Worm (Caenorhabditis elegans) whole organism, young adult: ENCODE data around the gene pan-1.
A peak's percentile ranks its signal among the peaks of the same experiment; 100 is the strongest.

Source experiments
- B0019.2 ChIP-seq: fragments of 200-800 bp; sonication (Bioruptor generic); conservative IDR thresholded peaks from 2 replicates; pipeline ENCODE4 v1.3.6; 2022; ENCODE audit warnings: missing genetic modification reagents, missing genetic modification characterization, missing compliant biosample characterization
- B0035.1 ChIP-seq: sonication (generic microtip); optimal IDR thresholded peaks from 2 replicates; lab custom pipeline; 2016; ENCODE audit warnings: missing genetic modification characterization, mild to moderate bottlenecking, missing compliant biosample characterization, missing genotype, missing genetic modification reagents
- B0261.1 ChIP-seq: sonication (generic microtip); optimal IDR thresholded peaks from 2 replicates; lab custom pipeline; 2016; ENCODE audit warnings: mild to moderate bottlenecking, missing genetic modification characterization, moderate library complexity, missing compliant biosample characterization
- C06A6.2 ChIP-seq: fragments of 200-800 bp; sonication (Bioruptor generic); conservative IDR thresholded peaks from 2 replicates; pipeline ENCODE4 v1.3.6; 2022; ENCODE audit warnings: missing genetic modification characterization, missing compliant biosample characterization
- F33H1.4 ChIP-seq: fragments of 200-800 bp; sonication (Bioruptor generic); IDR thresholded peaks from 2 replicates; pipeline ENCODE4 v1.3.6; 2022; ENCODE audit warnings: missing genetic modification reagents, missing genetic modification characterization, missing compliant biosample characterization
- F37B4.10 ChIP-seq: fragments of 200-800 bp; sonication (Bioruptor generic); IDR thresholded peaks from 2 replicates; pipeline ENCODE4 v1.3.6; 2022; ENCODE audit warnings: missing genetic modification characterization, missing compliant biosample characterization
- F49E8.2 ChIP-seq: sonication (generic microtip); optimal IDR thresholded peaks from 3 replicates; lab custom pipeline; 2017; ENCODE audit warnings: missing genetic modification characterization, mild to moderate bottlenecking, missing compliant biosample characterization, antibody characterized with exemption, moderate library complexity; ENCODE audit not compliant: insufficient read depth
- K11D2.4 ChIP-seq: fragments of 200-800 bp; sonication (Bioruptor generic); IDR thresholded peaks from 2 replicates; pipeline ENCODE4 v1.3.6; 2022; ENCODE audit warnings: missing genetic modification reagents, missing genetic modification characterization, missing compliant biosample characterization
- K12H6.12 ChIP-seq: fragments of 200-800 bp; sonication (Bioruptor generic); optimal IDR thresholded peaks from 2 replicates; lab custom pipeline; 2018; ENCODE audit warnings: mild to moderate bottlenecking, missing genetic modification characterization, missing compliant biosample characterization
- attf-3 ChIP-seq: fragments of 200-800 bp; sonication (Bioruptor generic); conservative IDR thresholded peaks from 2 replicates; pipeline ENCODE4 v1.3.6; 2022; ENCODE audit warnings: missing genetic modification reagents, missing genetic modification characterization, missing compliant biosample characterization
- attf-6 ChIP-seq: fragments of 200-800 bp; sonication (Bioruptor generic); IDR thresholded peaks from 2 replicates; pipeline ENCODE4 v1.3.6; 2022; ENCODE audit warnings: missing genetic modification reagents, missing genetic modification characterization, missing compliant biosample characterization
- ccch-3 ChIP-seq: fragments of 200-800 bp; sonication (Bioruptor generic); optimal IDR thresholded peaks from 2 replicates; lab custom pipeline; 2018; ENCODE audit warnings: mild to moderate bottlenecking, missing genetic modification characterization, missing compliant biosample characterization
- cebp-2 ChIP-seq: fragments of 200-800 bp; sonication (Bioruptor generic); IDR thresholded peaks from 2 replicates; pipeline ENCODE4 v1.3.6; 2022; ENCODE audit warnings: missing genetic modification characterization, missing compliant biosample characterization
- ceh-100 ChIP-seq: fragments of 200-800 bp; sonication (Bioruptor generic); IDR thresholded peaks from 2 replicates; pipeline ENCODE4 v1.3.6; 2022; ENCODE audit warnings: missing genetic modification reagents, missing genetic modification characterization, missing compliant biosample characterization
- ceh-79 ChIP-seq: sonication (generic microtip); optimal IDR thresholded peaks from 2 replicates; lab custom pipeline; 2017; ENCODE audit warnings: mild to moderate bottlenecking, missing genetic modification characterization, missing compliant biosample characterization
- die-1 ChIP-seq: sonication (generic microtip); optimal IDR thresholded peaks from 2 replicates; lab custom pipeline; 2016; ENCODE audit warnings: missing genotype, mild to moderate bottlenecking, missing genetic modification characterization, missing compliant biosample characterization
- dox-1 ChIP-seq: fragments of 200-800 bp; sonication (Bioruptor generic); IDR thresholded peaks from 2 replicates; pipeline ENCODE4 v1.3.6; 2022; ENCODE audit warnings: missing genetic modification reagents, missing genetic modification characterization, missing compliant biosample characterization
- egl-44 ChIP-seq: fragments of 200-800 bp; sonication (Bioruptor generic); IDR thresholded peaks from 2 replicates; pipeline ENCODE4 v1.3.6; 2022; ENCODE audit warnings: missing genetic modification reagents, missing genetic modification characterization, missing compliant biosample characterization
- egrh-3 ChIP-seq: fragments of 200-800 bp; sonication (Bioruptor generic); IDR thresholded peaks from 2 replicates; pipeline ENCODE4 v1.3.6; 2022; ENCODE audit warnings: missing genetic modification reagents, missing genetic modification characterization, missing compliant biosample characterization
- fkh-3 ChIP-seq: sonication (generic microtip); optimal IDR thresholded peaks from 2 replicates; lab custom pipeline; 2016; ENCODE audit warnings: mild to moderate bottlenecking, missing genetic modification characterization, missing compliant biosample characterization
- gei-17 ChIP-seq: fragments of 200-800 bp; sonication (Bioruptor generic); optimal IDR thresholded peaks from 2 replicates; lab custom pipeline; 2018; ENCODE audit warnings: mild to moderate bottlenecking, missing genetic modification characterization, missing compliant biosample characterization
- hlh-26 ChIP-seq: fragments of 200-800 bp; sonication (Bioruptor generic); conservative IDR thresholded peaks from 2 replicates; pipeline ENCODE4 v1.3.6; 2022; ENCODE audit warnings: missing genetic modification reagents, missing genetic modification characterization, missing compliant biosample characterization
- hmg-1.2 ChIP-seq: fragments of 200-800 bp; sonication (Bioruptor generic); IDR thresholded peaks from 2 replicates; pipeline ENCODE4 v1.3.6; 2022; ENCODE audit warnings: missing genetic modification reagents, missing genetic modification characterization, missing compliant biosample characterization
- hmg-20 ChIP-seq: fragments of 200-800 bp; sonication (Bioruptor generic); IDR thresholded peaks from 2 replicates; pipeline ENCODE4 v1.3.6; 2022; ENCODE audit warnings: missing genetic modification reagents, missing genetic modification characterization, missing compliant biosample characterization
- lag-1 ChIP-seq: fragments of 200-800 bp; sonication (Bioruptor generic); IDR thresholded peaks from 2 replicates; pipeline ENCODE4 v1.3.6; 2022; ENCODE audit warnings: missing genetic modification reagents, missing genetic modification characterization, missing compliant biosample characterization
- let-526 ChIP-seq: fragments of 200-800 bp; sonication (Bioruptor generic); IDR thresholded peaks from 2 replicates; pipeline ENCODE4 v1.3.6; 2022; ENCODE audit warnings: missing genetic modification reagents, missing genetic modification characterization, missing compliant biosample characterization
- let-607 ChIP-seq, 2 experiments: fragments of 200-800 bp in 1 of 2; sonication (Bioruptor generic) in 1 of 2; sonication (generic microtip) in 1 of 2; optimal IDR thresholded peaks; 2 replicates each; lab custom pipeline; 2016 to 2018; ENCODE audit warnings: mild to moderate bottlenecking in 2 of 2, missing compliant biosample characterization in 2 of 2, missing genetic modification characterization in 2 of 2, moderate library complexity in 2 of 2, missing genotype in 1 of 2
- lin-35 ChIP-seq, 3 experiments: fragments of 150-350 bp in 2 of 3; sonication (generic microtip) in 1 of 3; optimal IDR thresholded peaks; 2 replicates each; lab custom pipeline; 2014 to 2018; ENCODE audit warnings: missing biosample characterization in 3 of 3, missing genetic modification characterization in 3 of 3, missing genetic modification reagents in 3 of 3
- madf-3 ChIP-seq: fragments of 200-800 bp; sonication (Bioruptor generic); IDR thresholded peaks from 2 replicates; pipeline ENCODE4 v1.3.6; 2022; ENCODE audit warnings: missing genetic modification reagents, missing genetic modification characterization, missing compliant biosample characterization
- madf-6 ChIP-seq: fragments of 200-800 bp; sonication (Bioruptor generic); IDR thresholded peaks from 2 replicates; pipeline ENCODE4 v1.3.6; 2022; ENCODE audit warnings: missing genetic modification reagents, missing genetic modification characterization, missing compliant biosample characterization
- madf-8 ChIP-seq: fragments of 200-800 bp; sonication (Bioruptor generic); conservative IDR thresholded peaks from 2 replicates; pipeline ENCODE4 v1.3.6; 2022; ENCODE audit warnings: missing genetic modification reagents, missing genetic modification characterization, missing compliant biosample characterization
- mel-28 ChIP-seq: sonication (generic microtip); optimal IDR thresholded peaks from 2 replicates; lab custom pipeline; 2016; ENCODE audit warnings: borderline replicate concordance, mild to moderate bottlenecking, missing genetic modification characterization, missing compliant biosample characterization
- mxl-1 ChIP-seq: sonication (generic microtip); optimal IDR thresholded peaks from 2 replicates; lab custom pipeline; 2016; ENCODE audit warnings: missing genetic modification characterization, missing compliant biosample characterization
- nfya-2 ChIP-seq: fragments of 200-800 bp; sonication (Bioruptor generic); IDR thresholded peaks from 2 replicates; pipeline ENCODE4 v1.3.6; 2022; ENCODE audit warnings: missing genetic modification reagents, missing genetic modification characterization, missing compliant biosample characterization
- nhr-120 ChIP-seq: fragments of 200-800 bp; sonication (Bioruptor generic); IDR thresholded peaks from 2 replicates; pipeline ENCODE4 v1.3.6; 2022; ENCODE audit warnings: missing genetic modification characterization, missing compliant biosample characterization
- nhr-90 ChIP-seq: sonication (generic microtip); optimal IDR thresholded peaks from 2 replicates; lab custom pipeline; 2016; ENCODE audit warnings: missing genotype, mild to moderate bottlenecking, missing genetic modification characterization, missing compliant biosample characterization
- pha-4 ChIP-seq: fragments of 150-350 bp; sonication (generic microtip); optimal IDR thresholded peaks from 2 replicates; lab custom pipeline; 2014; ENCODE audit warnings: missing biosample characterization, missing genetic modification reagents, missing genetic modification characterization
- rcor-1 ChIP-seq: fragments of 200-800 bp; sonication (Bioruptor generic); IDR thresholded peaks from 2 replicates; pipeline ENCODE4 v1.3.6; 2022; ENCODE audit warnings: missing genetic modification reagents, missing genetic modification characterization, missing compliant biosample characterization
- rpc-1 ChIP-seq, 2 experiments: fragments of 150-350 bp in 1 of 2; sonication (generic microtip) in 1 of 2; optimal IDR thresholded peaks; 2 replicates each; lab custom pipeline; 2014 to 2018; ENCODE audit warnings: missing biosample characterization in 1 of 2, missing genetic modification characterization in 1 of 2, missing genetic modification reagents in 1 of 2, missing genotype in 1 of 2
- sea-2 ChIP-seq: fragments of 200-800 bp; sonication (Bioruptor generic); IDR thresholded peaks from 2 replicates; pipeline ENCODE4 v1.3.6; 2022; ENCODE audit warnings: missing genetic modification characterization, missing compliant biosample characterization
- snpc-1.1 ChIP-seq: sonication (generic microtip); optimal IDR thresholded peaks from 2 replicates; lab custom pipeline; 2017; ENCODE audit warnings: missing genetic modification characterization, mild to moderate bottlenecking, missing compliant biosample characterization, antibody characterized with exemption, moderate library complexity, missing genotype, missing genetic modification reagents; ENCODE audit not compliant: insufficient read depth
- xnd-1 ChIP-seq: sonication (generic microtip); optimal IDR thresholded peaks from 2 replicates; lab custom pipeline; 2016; ENCODE audit warnings: missing genotype, missing genetic modification reagents, missing genetic modification characterization, missing compliant biosample characterization
- zim-3 ChIP-seq: sonication (generic microtip); optimal IDR thresholded peaks from 2 replicates; lab custom pipeline; 2017; ENCODE audit warnings: mild to moderate bottlenecking, missing genetic modification characterization, moderate library complexity, missing compliant biosample characterization
- ztf-26 ChIP-seq: sonication (generic microtip); optimal IDR thresholded peaks from 2 replicates; lab custom pipeline; 2017; ENCODE audit warnings: missing genetic modification characterization, missing compliant biosample characterization
- ztf-28 ChIP-seq: fragments of 200-800 bp; sonication (Bioruptor generic); IDR thresholded peaks from 2 replicates; pipeline ENCODE4 v1.3.6; 2022; ENCODE audit warnings: missing genetic modification reagents, missing genetic modification characterization, missing compliant biosample characterization
- ztf-6 ChIP-seq: fragments of 200-800 bp; sonication (Bioruptor generic); IDR thresholded peaks from 2 replicates; pipeline ENCODE4 v1.3.6; 2022; ENCODE audit warnings: missing genetic modification reagents, missing genetic modification characterization, missing compliant biosample characterization

pan-1 gene

ce11 chrIII:4587177-4587576, 24.6 kb downstream of the pan-1 start, which contains the start of the genes F35G12.7 and smc-4 (continued):
- TF ChIP-seq nhr-90 (tag; lab: Kevin White, UChicago) (no peak), attf-3 (no peak), madf-8 (GFP tag; lab: Robert Waterston, UW) (peak; percentile 88), die-1 (peak; percentile 24), F37B4.10 (GFP tag; lab: Robert Waterston, UW) (0 out of 2 replicates have a peak, but pooled peaks have one; percentile 15), lin-35 (GFP tag; optimal IDR thresholded peaks at IDR 0.05; lab: Kevin White, UChicago) (peak in 1 of 3 experiments; percentile 62), ceh-100 (GFP tag; lab: Robert Waterston, UW) (no peak), B0261.1 (tag; lab: Kevin White, UChicago) (no peak), cebp-2 (GFP tag; lab: Robert Waterston, UW) (no peak), hlh-26 (GFP tag; lab: Robert Waterston, UW) (no peak), xnd-1 (tag; lab: Kevin White, UChicago) (peak; percentile 63), zim-3 (tag; lab: Kevin White, UChicago) (no peak), lag-1 (GFP tag; lab: Robert Waterston, UW) (no peak), mel-28 (tag; lab: Kevin White, UChicago) (no peak), gei-17 (no peak), dox-1 (GFP tag; lab: Robert Waterston, UW) (peak; percentile 66), ccch-3 (GFP tag; lab: Kevin White, UChicago) (no peak), B0019.2 (GFP tag; lab: Robert Waterston, UW) (no peak), egrh-3 (GFP tag; lab: Robert Waterston, UW) (no peak), snpc-1.1 (tag; lab: Kevin White, UChicago) (peak; percentile 21), fkh-3 (tag; lab: Kevin White, UChicago) (no peak), nhr-120 (GFP tag; lab: Robert Waterston, UW) (no peak), K12H6.12 (tag; lab: Kevin White, UChicago) (no peak), sea-2 (no peak), ztf-28 (GFP tag; lab: Robert Waterston, UW) (no peak), rpc-1 (optimal IDR thresholded peaks at IDR 0.05; lab: Kevin White, UChicago) (no peak), rpc-1 (tag; optimal IDR thresholded peaks at IDR 0.05; lab: Kevin White, UChicago) (no peak), let-526 (GFP tag; lab: Robert Waterston, UW) (no peak), ceh-79 (tag; lab: Kevin White, UChicago) (no peak), egl-44 (GFP tag; lab: Robert Waterston, UW) (no peak), B0035.1 (tag; lab: Kevin White, UChicago) (no peak), pha-4 (tag; lab: Kevin White, UChicago) (no peak), mxl-1 (tag; lab: Kevin White, UChicago) (no peak), C06A6.2 (no peak), F33H1.4 (peak; percentile 70), hmg-1.2 (GFP tag; lab: Robert Waterston, UW) (peak; percentile 47; the same call in 1 of the 2 replicates), ztf-26 (no peak)

DNA sequence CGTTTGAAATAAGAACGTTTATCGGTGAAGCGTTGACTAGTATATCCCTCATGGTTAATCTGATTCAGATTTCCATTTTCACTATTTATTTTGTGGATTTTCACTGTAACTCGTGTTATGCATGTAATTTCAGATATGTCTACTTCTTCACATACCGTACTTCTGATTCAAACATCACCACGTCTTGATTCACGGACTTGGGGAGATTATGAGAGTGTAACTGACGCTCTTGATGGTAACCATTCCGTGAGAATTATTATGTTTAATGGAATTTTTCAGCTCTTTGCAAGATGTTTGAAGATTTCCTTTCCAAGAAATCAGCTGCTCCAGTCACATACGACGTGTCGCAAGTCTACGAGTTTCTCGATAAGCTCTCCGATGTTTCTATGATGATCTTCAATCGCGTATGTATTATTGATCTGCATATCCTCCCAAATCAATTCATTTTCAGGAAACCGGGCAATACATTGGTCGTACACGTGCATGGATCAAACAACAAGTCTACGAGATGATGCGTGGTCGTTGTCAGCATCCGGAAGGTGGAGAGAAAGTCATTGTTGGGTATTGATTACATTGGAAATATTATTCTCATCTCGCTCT, 30.7 kb downstream of the pan-1 start, which contains the start of gene erh-2:
TSS of gene erh-2 (plus strand) at position 134 of the 600 bp plus-strand sequence.
- TF ChIP-seq K11D2.4 (GFP tag; lab: Robert Waterston, UW) (no peak), madf-3 (0 out of 2 replicates have a peak, but pooled peaks have one; percentile 59), rcor-1 (0 out of 2 replicates have a peak, but pooled peaks have one; percentile 6), let-607 (tag; optimal IDR thresholded peaks at IDR 0.05; lab: Kevin White, UChicago) (no peak), ztf-28 (GFP tag; lab: Robert Waterston, UW) (no peak), lin-35 (GFP tag; optimal IDR thresholded peaks at IDR 0.05; lab: Kevin White, UChicago) (peak in 1 of 3 experiments; percentile 21), fkh-3 (tag; lab: Kevin White, UChicago) (no peak), hmg-20 (GFP tag; lab: Robert Waterston, UW) (no peak), attf-6 (GFP tag; lab: Robert Waterston, UW) (0 out of 2 replicates have a peak, but pooled peaks have one; percentile 30), ccch-3 (GFP tag; lab: Kevin White, UChicago) (no peak), attf-3 (no peak), nfya-2 (GFP tag; lab: Robert Waterston, UW) (no peak), madf-6 (GFP tag; lab: Robert Waterston, UW) (peak; percentile 35; the same call in 1 of the 2 replicates), zim-3 (tag; lab: Kevin White, UChicago) (no peak), F49E8.2 (tag; lab: Kevin White, UChicago) (peak; percentile 61), ztf-6 (GFP tag; lab: Robert Waterston, UW) (no peak)
